Fruit fly (Drosophila melanogaster): Measurements from ENCODE around the gene Sarm.

The Sarm gene

dm6 chr3L:8127712-8128210 is 64.1 kb downstream of the Sarm start, which contains the start of the genes Cds and Uba2 (continued):
- TF ChIP-seq grn (GFP tag; optimal IDR thresholded peaks at IDR 0.05) (no peak), az2 (GFP tag; optimal IDR thresholded peaks at IDR 0.05) (peak; percentile 92), Myb (GFP tag; optimal IDR thresholded peaks at IDR 0.05) (peak; percentile 19), gce (GFP tag; IDR thresholded peaks at IDR 0.05) (0 out of 3 replicates have a peak, but pooled peaks have one; percentile 32), D19B (GFP tag; optimal IDR thresholded peaks at IDR 0.05) (peak; percentile 85), Oli (tag; optimal IDR thresholded peaks at IDR 0.05) (peak; percentile 91), HLH4C (GFP tag; IDR thresholded peaks at IDR 0.05; ENCODE audit: partially characterized antibody) (peak; percentile 47; the same call in 1 of the 3 replicates), fd64A (GFP tag; optimal IDR thresholded peaks at IDR 0.05) (peak; percentile 49), Sry-δ (GFP tag; optimal IDR thresholded peaks at IDR 0.05) (peak; percentile 26), Antp (GFP tag; optimal IDR thresholded peaks at IDR 0.05) (peak; percentile 83), CG13624 (GFP tag; optimal IDR thresholded peaks at IDR 0.05) (peak; percentile 86), CG1024 (GFP tag; IDR thresholded peaks at IDR 0.05) (peak; percentile 69), CG2678 (tag; optimal IDR thresholded peaks at IDR 0.05) (peak; percentile 94), usp (GFP tag; optimal IDR thresholded peaks at IDR 0.05) (no peak), CG4730 (GFP tag; IDR thresholded peaks at IDR 0.05) (peak; percentile 84), bab2 (GFP tag; optimal IDR thresholded peaks at IDR 0.05) (peak; percentile 84), abd-A (tag; optimal IDR thresholded peaks at IDR 0.05) (no peak), CG11695 (GFP tag; IDR thresholded peaks at IDR 0.05) (peak; percentile 88), fd3F (GFP tag; optimal IDR thresholded peaks at IDR 0.05) (peak; percentile 92), CG32772 (GFP tag; IDR thresholded peaks at IDR 0.05) (peak; percentile 89), Bteb2 (GFP tag; optimal IDR thresholded peaks at IDR 0.05) (peak; percentile 71), CG1603 (tag; optimal IDR thresholded peaks at IDR 0.05) (peak; percentile 50), CG8765 (GFP tag; IDR thresholded peaks at IDR 0.05) (peak; percentile 79), CG12391 (tag; optimal IDR thresholded peaks at IDR 0.05) (peak; percentile 96), en (GFP tag; optimal IDR thresholded peaks at IDR 0.05) (no peak), CG8388 (GFP tag; optimal IDR thresholded peaks at IDR 0.05) (peak; percentile 90), CG13123 (GFP tag; optimal IDR thresholded peaks at IDR 0.05) (peak; percentile 91), chm (GFP tag; IDR thresholded peaks at IDR 0.05) (peak; percentile 77), dan (GFP tag; IDR thresholded peaks at IDR 0.05) (peak; percentile 54; the same call in 1 of the 2 replicates), fru (optimal IDR thresholded peaks at IDR 0.05) (no peak), otp (GFP tag; IDR thresholded peaks at IDR 0.05) (peak; percentile 87), ara (GFP tag; IDR thresholded peaks at IDR 0.05) (peak; percentile 83; the same call in 1 of the 2 replicates), CG18011 (GFP tag; optimal IDR thresholded peaks at IDR 0.05) (peak; percentile 86), sens-2 (GFP tag; IDR thresholded peaks at IDR 0.05) (peak; percentile 59; the same call in 1 of the 2 replicates), Chrac-16 (GFP tag; optimal IDR thresholded peaks at IDR 0.05) (peak; percentile 93), oc (tag; optimal IDR thresholded peaks at IDR 0.05) (peak; percentile 85), CG13894 (tag; optimal IDR thresholded peaks at IDR 0.05) (peak; percentile 95), CG33213 (GFP tag; optimal IDR thresholded peaks at IDR 0.05) (peak; percentile 68), zfh2 (GFP tag; optimal IDR thresholded peaks at IDR 0.05) (peak; percentile 90), CG3281 (GFP tag; optimal IDR thresholded peaks at IDR 0.05) (peak; percentile 95), CG32532 (GFP tag; IDR thresholded peaks at IDR 0.05) (peak; percentile 95), CG10267 (tag; optimal IDR thresholded peaks at IDR 0.05) (peak; percentile 99), MTF-1 (GFP tag; optimal IDR thresholded peaks at IDR 0.05; ENCODE audit: borderline replicate concordance) (peak; percentile 52), CG4328 (GFP tag; optimal IDR thresholded peaks at IDR 0.05) (peak; percentile 93), CG3847 (GFP tag; IDR thresholded peaks at IDR 0.05) (peak; percentile 97), CG4617 (GFP tag; optimal IDR thresholded peaks at IDR 0.05; ENCODE audit: borderline replicate concordance) (peak; percentile 88), Drgx (GFP tag; IDR thresholded peaks at IDR 0.05) (peak; percentile 84), CG1792 (GFP tag; optimal IDR thresholded peaks at IDR 0.05) (peak; percentile 60), onecut (GFP tag; IDR thresholded peaks at IDR 0.05) (peak; percentile 67), CG33557 (GFP tag; optimal IDR thresholded peaks at IDR 0.05) (peak; percentile 84), CG17186 (GFP tag; optimal IDR thresholded peaks at IDR 0.05) (peak; percentile 79)

Measured in whole organism, embryonic.